Worm (Caenorhabditis elegans): ENCODE results near the gene srx-96.

srx-96 gene

DNA sequence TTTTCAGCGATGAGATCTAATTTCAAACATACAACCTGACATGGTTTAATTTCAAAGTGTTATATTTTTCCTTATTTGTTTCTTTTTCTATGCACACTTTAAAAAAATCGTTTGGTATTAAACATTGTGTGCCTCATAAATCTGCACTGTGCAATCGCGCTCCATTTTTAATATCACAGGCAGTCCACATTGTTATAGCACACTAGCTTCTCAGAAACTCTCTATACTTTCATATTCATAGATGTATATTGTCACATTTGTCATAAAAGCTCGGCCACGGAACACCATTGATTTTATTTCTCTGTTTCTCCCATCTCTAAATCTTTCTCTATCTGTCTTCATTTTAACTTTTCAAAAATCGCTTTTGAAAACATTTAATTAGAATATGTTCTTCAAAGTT lies 46.2 kb downstream of the srx-96 start (continued):
- TF ChIP-seq rnt-1 (tag; optimal IDR thresholded peaks at IDR 0.05) = no peak

All from whole organism, L1 larva.